Worm (Caenorhabditis elegans): ENCODE measurements around the gene nft-1.
A peak's percentile ranks its signal among the peaks of the same experiment; 100 is the strongest.

Gene nft-1

DNA sequence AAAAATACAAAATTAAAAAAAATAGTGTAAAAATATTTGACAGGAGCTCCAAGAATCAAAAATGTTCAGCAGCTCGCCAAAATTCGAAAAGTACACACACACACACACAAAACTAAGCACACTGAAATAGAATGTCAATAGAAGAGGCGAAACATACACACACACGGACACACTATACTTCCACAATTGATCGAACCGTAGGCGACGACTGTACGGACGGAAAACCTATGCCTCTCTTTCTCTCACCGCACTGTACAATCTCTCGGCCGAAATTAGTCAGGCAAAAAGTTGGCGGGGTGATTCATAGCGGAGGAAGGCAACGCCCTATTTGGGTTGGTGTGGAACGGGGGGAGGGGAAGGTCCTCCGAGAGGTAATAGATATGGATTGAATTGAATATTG is 23.8 kb downstream of the nft-1 start:
- TF ChIP-seq cebp-1 (GFP tag; IDR thresholded peaks at IDR 0.05): no peak
- TF ChIP-seq cebp-1 (tag; optimal IDR thresholded peaks at IDR 0.05): peak; percentile 24
- no peak for TF ChIP-seq let-607 (tag; optimal IDR thresholded peaks at IDR 0.05)
- peak; percentile 50 for TF ChIP-seq attf-5 (GFP tag; optimal IDR thresholded peaks at IDR 0.05)
- 0 out of 2 replicates have a peak, but pooled peaks have one; percentile 22 for TF ChIP-seq zfh-2 (GFP tag; conservative IDR thresholded peaks at IDR 0.05)
- TF ChIP-seq dox-1 (GFP tag; IDR thresholded peaks at IDR 0.05): peak; percentile 53; the same call in 1 of the 2 replicates
- TF ChIP-seq F23B12.7 (tag; optimal IDR thresholded peaks at IDR 0.05; ENCODE audit: insufficient read depth): no peak
- TF ChIP-seq nhr-80 (tag; optimal IDR thresholded peaks at IDR 0.05): peak; percentile 86

DNA sequence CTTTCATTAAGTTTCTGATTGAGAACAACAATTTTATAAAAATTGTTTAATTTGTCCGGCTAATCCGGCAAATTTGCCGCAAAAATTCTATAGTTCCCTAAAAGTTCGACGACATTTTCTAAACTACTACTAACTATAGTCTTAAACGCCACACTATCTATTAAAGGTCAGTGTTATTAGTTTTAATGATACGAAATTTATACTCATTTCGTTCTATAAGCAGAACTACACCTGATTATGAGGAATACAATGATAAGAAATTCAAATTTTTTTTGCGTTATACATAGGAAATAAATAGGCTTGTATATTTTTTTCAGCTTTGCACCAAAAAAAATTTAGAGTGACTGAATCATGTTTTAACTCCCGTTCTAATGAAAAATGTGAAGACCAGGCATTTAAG is 24.8 kb downstream of the nft-1 start:
- TF ChIP-seq nfyb-1 (GFP tag; IDR thresholded peaks at IDR 0.05) (no peak), bed-2 (GFP tag; IDR thresholded peaks at IDR 0.05) (no peak), lin-35 (GFP tag; optimal IDR thresholded peaks at IDR 0.05) (no peak), dox-1 (GFP tag; IDR thresholded peaks at IDR 0.05) (no peak), zim-3 (tag; optimal IDR thresholded peaks at IDR 0.05) (no peak), rcor-1 (GFP tag; IDR thresholded peaks at IDR 0.05) (no peak), akir-1 (GFP tag; optimal IDR thresholded peaks at IDR 0.05) (no peak), lsy-27 (tag; optimal IDR thresholded peaks at IDR 0.05; ENCODE audit: borderline replicate concordance, insufficient read depth) (no peak)

DNA sequence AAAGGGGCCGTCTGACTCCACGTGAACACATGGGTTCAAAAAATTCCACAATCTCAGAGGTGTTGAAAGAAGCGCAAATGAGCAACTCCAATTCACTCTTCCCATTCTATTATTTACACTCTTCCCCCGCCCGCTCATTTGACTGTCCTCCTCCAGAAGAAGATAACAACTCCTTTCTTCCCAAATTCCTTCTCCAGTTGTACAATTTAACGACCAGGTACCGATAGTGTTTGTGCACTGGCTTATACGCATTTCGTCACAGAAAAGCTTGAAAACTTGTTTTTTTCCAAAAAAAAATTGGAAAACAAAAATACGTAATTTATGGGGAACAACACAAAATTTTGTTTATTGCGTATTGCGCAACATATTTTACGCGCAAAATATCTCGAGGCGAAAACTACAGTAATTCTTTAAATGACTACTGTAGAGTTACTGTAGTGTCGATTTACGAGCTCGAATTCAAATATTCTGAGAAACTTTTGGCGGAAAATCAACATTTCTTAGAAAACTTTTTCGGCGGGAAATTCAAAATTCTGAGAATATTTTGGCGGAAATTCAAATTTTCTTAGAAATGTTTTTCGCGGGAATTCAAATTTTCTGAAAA is 25.7 kb downstream of the nft-1 start:
- TF ChIP-seq F33H1.4 (GFP tag; IDR thresholded peaks at IDR 0.05): peak; percentile 10; the same call in 1 of the 2 replicates
- TF ChIP-seq hmg-1.2 (GFP tag; IDR thresholded peaks at IDR 0.05): no peak
- TF ChIP-seq tlf-1 (GFP tag; optimal IDR thresholded peaks at IDR 0.05): no peak
- no peak for TF ChIP-seq F23B12.7 (tag; optimal IDR thresholded peaks at IDR 0.05; ENCODE audit: insufficient read depth)
- TF ChIP-seq lsl-1 (GFP tag; optimal IDR thresholded peaks at IDR 0.05): peak; percentile 65
- TF ChIP-seq B0035.1 (tag; optimal IDR thresholded peaks at IDR 0.05): no peak
- no peak for TF ChIP-seq D2030.7 (GFP tag; IDR thresholded peaks at IDR 0.05)
- TF ChIP-seq ceh-100 (GFP tag; IDR thresholded peaks at IDR 0.05): no peak
- TF ChIP-seq Y53F4B.3 (GFP tag; IDR thresholded peaks at IDR 0.05): no peak
- no peak for TF ChIP-seq cebp-1 (GFP tag; IDR thresholded peaks at IDR 0.05)
- peak; percentile 6 for TF ChIP-seq cebp-1 (tag; optimal IDR thresholded peaks at IDR 0.05)
- TF ChIP-seq madf-6 (GFP tag; IDR thresholded peaks at IDR 0.05): no peak
- TF ChIP-seq ztf-28 (GFP tag; IDR thresholded peaks at IDR 0.05): no peak
- no peak for TF ChIP-seq lin-35 (GFP tag; optimal IDR thresholded peaks at IDR 0.05)
- TF ChIP-seq Y95B8A.8 (GFP tag; IDR thresholded peaks at IDR 0.05): no peak
- TF ChIP-seq aptf-3 (GFP tag; IDR thresholded peaks at IDR 0.05): no peak
- TF ChIP-seq T26A5.8 (tag; optimal IDR thresholded peaks at IDR 0.05): no peak
- no peak for TF ChIP-seq madf-8 (GFP tag; conservative IDR thresholded peaks at IDR 0.05)
- TF ChIP-seq nhr-90 (tag; optimal IDR thresholded peaks at IDR 0.05): no peak
- TF ChIP-seq nfyb-1 (GFP tag; IDR thresholded peaks at IDR 0.05): no peak
- TF ChIP-seq cebp-2 (GFP tag; IDR thresholded peaks at IDR 0.05): no peak
- TF ChIP-seq lin-40 (tag; optimal IDR thresholded peaks at IDR 0.05): no peak
- TF ChIP-seq B0261.1 (tag; optimal IDR thresholded peaks at IDR 0.05): no peak
- no peak for TF ChIP-seq F57A8.1 (GFP tag; optimal IDR thresholded peaks at IDR 0.05)
- TF ChIP-seq Y79H2A.3 (GFP tag; conservative IDR thresholded peaks at IDR 0.05): no peak
- peak; percentile 22 for TF ChIP-seq nhr-80 (tag; optimal IDR thresholded peaks at IDR 0.05)
